Fruit fly (Drosophila melanogaster) whole organism, embryonic: ENCODE measurements around the gene Prp31.
A peak's percentile ranks its signal among the peaks of the same experiment; 100 is the strongest.

Source experiments
- ATbp ChIP-seq: fragments of 200-800 bp; sonication (Bioruptor generic); optimal IDR thresholded peaks from 2 replicates; lab custom pipeline; 2017; ENCODE audit warnings: missing biosample characterization, mild to moderate bottlenecking, missing genetic modification characterization, missing genetic modification reagents
- Atf-2 ChIP-seq: fragments of 200-800 bp; sonication (Bioruptor generic); optimal IDR thresholded peaks from 2 replicates; lab custom pipeline; 2016; ENCODE audit warnings: missing biosample characterization, missing genetic modification characterization
- Blimp-1 ChIP-seq: fragments of 200-800 bp; sonication (Bioruptor generic); optimal IDR thresholded peaks from 3 replicates; lab custom pipeline; 2018; ENCODE audit warnings: missing biosample characterization, missing genetic modification characterization, mild to moderate bottlenecking, moderate library complexity, missing genetic modification reagents
- CG11093 ChIP-seq: fragments of 200-800 bp; sonication (Bioruptor generic); IDR thresholded peaks from 3 replicates; pipeline ENCODE4 v1.3.6; 2022; ENCODE audit warnings: missing biosample characterization, missing genetic modification characterization
- CG11398 ChIP-seq: fragments of 200-800 bp; sonication (Bioruptor generic); optimal IDR thresholded peaks from 2 replicates; lab custom pipeline; 2016; ENCODE audit warnings: missing biosample characterization, missing genetic modification characterization
- CG12219 ChIP-seq: fragments of 200-800 bp; sonication (Bioruptor generic); optimal IDR thresholded peaks from 3 replicates; lab custom pipeline; 2018; ENCODE audit warnings: missing biosample characterization, mild to moderate bottlenecking, missing genetic modification characterization
- CG12236 ChIP-seq: fragments of 200-800 bp; sonication (Bioruptor generic); optimal IDR thresholded peaks from 2 replicates; lab custom pipeline; 2016; ENCODE audit warnings: missing biosample characterization, missing genetic modification characterization
- CG12299 ChIP-seq: fragments of 200-800 bp; sonication (Bioruptor generic); optimal IDR thresholded peaks from 2 replicates; lab custom pipeline; 2018; ENCODE audit warnings: missing biosample characterization, mild to moderate bottlenecking, missing genetic modification characterization
- CG13424 ChIP-seq: fragments of 200-800 bp; sonication (Bioruptor generic); optimal IDR thresholded peaks from 2 replicates; lab custom pipeline; 2019; ENCODE audit warnings: missing biosample characterization, mild to moderate bottlenecking, missing genetic modification characterization, moderate library complexity
- CG15073 ChIP-seq: fragments of 200-800 bp; sonication (Bioruptor generic); optimal IDR thresholded peaks from 2 replicates; lab custom pipeline; 2016; ENCODE audit warnings: missing biosample characterization, missing genetic modification characterization
- CG17385 ChIP-seq: fragments of 200-800 bp; sonication (Bioruptor generic); optimal IDR thresholded peaks from 3 replicates; lab custom pipeline; 2018; ENCODE audit warnings: missing biosample characterization, mild to moderate bottlenecking, missing genetic modification characterization
- CG18619 ChIP-seq: fragments of 200-800 bp; sonication (Bioruptor generic); optimal IDR thresholded peaks from 3 replicates; lab custom pipeline; 2017; ENCODE audit warnings: missing biosample characterization, mild to moderate bottlenecking, missing genetic modification characterization
- CG18764 ChIP-seq: fragments of 200-800 bp; sonication (Bioruptor generic); optimal IDR thresholded peaks from 3 replicates; lab custom pipeline; 2016; ENCODE audit warnings: missing biosample characterization, missing genetic modification characterization
- CG5953 ChIP-seq: fragments of 200-800 bp; sonication (Bioruptor generic); IDR thresholded peaks from 2 replicates; pipeline ENCODE4 v1.3.6; 2022; ENCODE audit warnings: missing biosample characterization, missing genetic modification characterization
- CG8924 ChIP-seq: fragments of 200-800 bp; optimal IDR thresholded peaks from 3 replicates; lab custom pipeline; 2019; ENCODE audit warnings: missing biosample characterization, mild to moderate bottlenecking, missing genetic modification characterization, moderate library complexity
- Camta ChIP-seq: fragments of 200-800 bp; sonication (Bioruptor generic); optimal IDR thresholded peaks from 2 replicates; lab custom pipeline; 2016; ENCODE audit warnings: missing biosample characterization, missing genetic modification characterization
- CrebB ChIP-seq: fragments of 200-800 bp; sonication (Bioruptor generic); optimal IDR thresholded peaks from 3 replicates; lab custom pipeline; 2018; ENCODE audit warnings: missing biosample characterization, mild to moderate bottlenecking, missing genetic modification characterization
- Deaf1 ChIP-seq: fragments of 200-800 bp; optimal IDR thresholded peaks from 3 replicates; lab custom pipeline; 2019; ENCODE audit warnings: missing biosample characterization, mild to moderate bottlenecking, missing genetic modification characterization, moderate library complexity
- Drgx ChIP-seq: fragments of 200-800 bp; sonication (Bioruptor generic); IDR thresholded peaks from 2 replicates; pipeline ENCODE4 v1.3.6; 2022; ENCODE audit warnings: missing biosample characterization, missing genetic modification characterization
- Hr51 ChIP-seq, 2 experiments: fragments of 200-800 bp; sonication (Bioruptor generic); optimal IDR thresholded peaks; 2 replicates in 1 of 2; 3 replicates in 1 of 2; lab custom pipeline; 2016 to 2018; ENCODE audit warnings: missing biosample characterization in 2 of 2, missing genetic modification characterization in 2 of 2, mild to moderate bottlenecking in 1 of 2, moderate library complexity in 1 of 2
- Lhr ChIP-seq: fragments of 200-800 bp; sonication (Bioruptor generic); optimal IDR thresholded peaks from 3 replicates; lab custom pipeline; 2017; ENCODE audit warnings: mild to moderate bottlenecking, missing biosample characterization, missing genetic modification reagents, missing genetic modification characterization
- Optix ChIP-seq: fragments of 200-800 bp; sonication (Bioruptor generic); IDR thresholded peaks from 3 replicates; pipeline ENCODE4 v1.3.6; 2022; ENCODE audit warnings: missing biosample characterization, missing genetic modification characterization
- Sin3A ChIP-seq: fragments of >200 bp; optimal IDR thresholded peaks from 2 replicates; lab custom pipeline; 2018
- TFAM ChIP-seq: fragments of 200-800 bp; sonication (Bioruptor generic); optimal IDR thresholded peaks from 2 replicates; lab custom pipeline; 2017; ENCODE audit warnings: missing biosample characterization, missing genetic modification characterization, inconsistent platforms
- Tbp ChIP-seq: fragments of >200 bp; optimal IDR thresholded peaks from 2 replicates; lab custom pipeline; 2018; ENCODE audit warnings: missing biosample characterization, missing genetic modification characterization
- abd-A ChIP-seq: fragments of 200-800 bp; sonication (Bioruptor generic); optimal IDR thresholded peaks from 3 replicates; lab custom pipeline; 2019; ENCODE audit warnings: missing biosample characterization, mild to moderate bottlenecking, missing genetic modification characterization, moderate library complexity
- ap ChIP-seq: fragments of 200-800 bp; sonication (Bioruptor generic); IDR thresholded peaks from 2 replicates; pipeline ENCODE4 v1.3.6; 2022; ENCODE audit warnings: missing biosample characterization, missing genetic modification characterization
- bsh ChIP-seq, 2 experiments: fragments of 200-800 bp; sonication (Bioruptor generic); optimal IDR thresholded peaks; 2 replicates each; lab custom pipeline; 2017 to 2018; ENCODE audit warnings: mild to moderate bottlenecking in 2 of 2, missing biosample characterization in 2 of 2, missing genetic modification characterization in 2 of 2, moderate library complexity in 1 of 2
- chif ChIP-seq, 2 experiments: fragments of 200-800 bp; sonication (Bioruptor generic); optimal IDR thresholded peaks; 3 replicates each; lab custom pipeline; 2016; ENCODE audit warnings: missing biosample characterization in 2 of 2, missing genetic modification characterization in 2 of 2
- dmrt99B ChIP-seq: fragments of 200-800 bp; sonication (Bioruptor generic); optimal IDR thresholded peaks from 2 replicates; lab custom pipeline; 2018; ENCODE audit warnings: missing biosample characterization, mild to moderate bottlenecking, missing genetic modification characterization, moderate library complexity
- emc ChIP-seq: fragments of 200-800 bp; sonication (Bioruptor generic); optimal IDR thresholded peaks from 2 replicates; lab custom pipeline; 2016; ENCODE audit warnings: missing biosample characterization, missing genetic modification characterization
- esg ChIP-seq: fragments of 200-800 bp; sonication (Bioruptor generic); conservative IDR thresholded peaks from 2 replicates; pipeline ENCODE4 v1.3.6; 2022; ENCODE audit warnings: missing biosample characterization, missing genetic modification characterization
- ewg ChIP-seq: fragments of 200-800 bp; sonication (Bioruptor generic); optimal IDR thresholded peaks from 3 replicates; lab custom pipeline; 2017; ENCODE audit warnings: mild to moderate bottlenecking, missing biosample characterization, missing genetic modification reagents, missing genetic modification characterization
- ftz-f1 ChIP-seq: fragments of 200-800 bp; sonication (Bioruptor generic); optimal IDR thresholded peaks from 2 replicates; lab custom pipeline; 2016; ENCODE audit warnings: missing biosample characterization, missing genetic modification characterization
- jing ChIP-seq: fragments of 200-800 bp; sonication (Bioruptor generic); optimal IDR thresholded peaks from 2 replicates; lab custom pipeline; 2018; ENCODE audit warnings: missing biosample characterization, mild to moderate bottlenecking, missing genetic modification characterization
- kni ChIP-seq: fragments of 200-800 bp; sonication (Bioruptor generic); optimal IDR thresholded peaks from 3 replicates; lab custom pipeline; 2017; ENCODE audit warnings: mild to moderate bottlenecking, missing biosample characterization, missing genetic modification reagents, missing genetic modification characterization
- lbe ChIP-seq: fragments of 200-800 bp; sonication (Bioruptor generic); optimal IDR thresholded peaks from 2 replicates; lab custom pipeline; 2016; ENCODE audit warnings: missing biosample characterization, mild to moderate bottlenecking, missing genetic modification characterization
- lov ChIP-seq, 2 experiments: fragments of 200-800 bp in 1 of 2; fragments of >200 bp in 1 of 2; sonication (Bioruptor generic) in 1 of 2; IDR thresholded peaks in 1 of 2; optimal IDR thresholded peaks in 1 of 2; 2 replicates in 1 of 2; 3 replicates in 1 of 2; pipeline versions ENCODE4 v1.3.6 to Lab custom; 2017 to 2022; ENCODE audit warnings: missing biosample characterization in 1 of 2, missing genetic modification characterization in 1 of 2
- mam ChIP-seq: fragments of 200-800 bp; sonication (Bioruptor generic); optimal IDR thresholded peaks from 3 replicates; lab custom pipeline; 2016; ENCODE audit warnings: missing biosample characterization, missing genetic modification characterization
- mld ChIP-seq: fragments of 200-800 bp; sonication (Bioruptor generic); IDR thresholded peaks from 3 replicates; pipeline ENCODE4 v1.3.6; 2022; ENCODE audit warnings: missing biosample characterization, missing genetic modification characterization; ENCODE audit not compliant: partially characterized antibody
- odd ChIP-seq: fragments of 200-800 bp; sonication (Bioruptor generic); optimal IDR thresholded peaks from 2 replicates; lab custom pipeline; 2017; ENCODE audit warnings: missing biosample characterization, mild to moderate bottlenecking, missing genetic modification characterization
- schlank ChIP-seq: fragments of 200-800 bp; sonication (Bioruptor generic); optimal IDR thresholded peaks from 2 replicates; lab custom pipeline; 2018; ENCODE audit warnings: missing biosample characterization, mild to moderate bottlenecking, missing genetic modification characterization
- ssp ChIP-seq: fragments of 200-800 bp; sonication (Bioruptor generic); IDR thresholded peaks from 2 replicates; pipeline ENCODE4 v1.3.6; 2022; ENCODE audit warnings: missing biosample characterization, missing genetic modification characterization
- stc ChIP-seq: fragments of 200-800 bp; sonication (Bioruptor generic); IDR thresholded peaks from 2 replicates; pipeline ENCODE4 v1.3.6; 2022; ENCODE audit warnings: missing biosample characterization, missing genetic modification characterization
- stwl ChIP-seq: fragments of 200-800 bp; sonication (Bioruptor generic); optimal IDR thresholded peaks from 3 replicates; lab custom pipeline; 2018; ENCODE audit warnings: missing biosample characterization, mild to moderate bottlenecking, missing genetic modification characterization, moderate library complexity
- toy ChIP-seq: fragments of 200-800 bp; sonication (Bioruptor generic); IDR thresholded peaks from 2 replicates; pipeline ENCODE4 v1.3.6; 2022; ENCODE audit warnings: missing biosample characterization, missing genetic modification characterization
- zfh1 ChIP-seq: fragments of 200-800 bp; sonication (Bioruptor generic); IDR thresholded peaks from 3 replicates; pipeline ENCODE4 v1.3.6; 2022; ENCODE audit warnings: missing biosample characterization, missing genetic modification characterization

Gene Prp31

dm6 chr3L:15136659-15137572 lies 22.0 kb upstream of the Prp31 start, which contains the start of gene CG12316 (continued):
- TF ChIP-seq kni (GFP tag; lab: Kevin White, UChicago) (peak; percentile 84), Optix (GFP tag; lab: Robert Waterston, UW) (peak; percentile 89), CG13424 (peak; percentile 93), CrebB (tag; lab: Kevin White, UChicago) (peak; percentile 92), CG11093 (GFP tag; lab: Robert Waterston, UW) (peak; percentile 76), ssp (GFP tag; lab: Robert Waterston, UW) (peak; percentile 59), odd (GFP tag; lab: Kevin White, UChicago) (peak; percentile 92), CG18619 (GFP tag; lab: Kevin White, UChicago) (peak; percentile 92), CG12299 (tag; lab: Kevin White, UChicago) (peak; percentile 94), CG17385 (GFP tag; lab: Kevin White, UChicago) (peak; percentile 86), emc (GFP tag; lab: Kevin White, UChicago) (peak; percentile 68), CG12236 (peak; percentile 72), Lhr (peak; percentile 69), stc (peak; percentile 89), ewg (GFP tag; lab: Kevin White, UChicago) (peak; percentile 79), abd-A (tag; lab: Kevin White, UChicago) (no peak), CG18764 (peak; percentile 80), lbe (GFP tag; lab: Kevin White, UChicago) (peak; percentile 91), CG11398 (GFP tag; lab: Kevin White, UChicago) (peak; percentile 91), ap (GFP tag; lab: Robert Waterston, UW) (peak; percentile 50; the same call in 1 of the 2 replicates), CG8924 (tag; lab: Kevin White, UChicago) (peak; percentile 95), Tbp (GFP tag; lab: Kevin White, UChicago) (no peak), esg (GFP tag; lab: Robert Waterston, UW) (peak; percentile 83), bsh (GFP tag; optimal IDR thresholded peaks at IDR 0.05; lab: Kevin White, UChicago) (peak; percentile 93 to 96), toy (GFP tag; lab: Robert Waterston, UW) (peak; percentile 56), Deaf1 (tag; lab: Kevin White, UChicago) (peak; percentile 79), CG5953 (peak; percentile 76), mld (GFP tag; lab: Robert Waterston, UW) (peak; percentile 47; the same call in 1 of the 3 replicates), lov (optimal IDR thresholded peaks at IDR 0.05; lab: Kevin White, UChicago) (no peak), lov (GFP tag; IDR thresholded peaks at IDR 0.05; lab: Robert Waterston, UW) (peak; percentile 74; the same call in 2 of the 3 replicates), stwl (tag; lab: Kevin White, UChicago) (peak; percentile 52), mam (GFP tag; lab: Kevin White, UChicago) (peak; percentile 86), Drgx (peak; percentile 90), Camta (GFP tag; lab: Kevin White, UChicago) (peak; percentile 88), CG12219 (GFP tag; lab: Kevin White, UChicago) (peak; percentile 95), Sin3A (peak; percentile 40), TFAM (GFP tag; lab: Kevin White, UChicago) (peak; percentile 65), Atf-2 (peak; percentile 89), chif (GFP tag; optimal IDR thresholded peaks at IDR 0.05; lab: Kevin White, UChicago) (peak; percentile 86 to 92), Hr51 (GFP tag; optimal IDR thresholded peaks at IDR 0.05; lab: Kevin White, UChicago) (peak; percentile 92 to 94), ftz-f1 (GFP tag; lab: Kevin White, UChicago) (peak; percentile 13), dmrt99B (tag; lab: Kevin White, UChicago) (peak; percentile 91), schlank (tag; lab: Kevin White, UChicago) (peak; percentile 84), ATbp (GFP tag; lab: Kevin White, UChicago) (peak; percentile 91), jing (GFP tag; lab: Kevin White, UChicago) (peak; percentile 77), CG15073 (GFP tag; lab: Kevin White, UChicago) (no peak), zfh1 (peak; percentile 94), Blimp-1 (GFP tag; lab: Kevin White, UChicago) (peak; percentile 84)
